Worm (Caenorhabditis elegans): ENCODE results near the gene lgc-11.

Gene lgc-11

DNA sequence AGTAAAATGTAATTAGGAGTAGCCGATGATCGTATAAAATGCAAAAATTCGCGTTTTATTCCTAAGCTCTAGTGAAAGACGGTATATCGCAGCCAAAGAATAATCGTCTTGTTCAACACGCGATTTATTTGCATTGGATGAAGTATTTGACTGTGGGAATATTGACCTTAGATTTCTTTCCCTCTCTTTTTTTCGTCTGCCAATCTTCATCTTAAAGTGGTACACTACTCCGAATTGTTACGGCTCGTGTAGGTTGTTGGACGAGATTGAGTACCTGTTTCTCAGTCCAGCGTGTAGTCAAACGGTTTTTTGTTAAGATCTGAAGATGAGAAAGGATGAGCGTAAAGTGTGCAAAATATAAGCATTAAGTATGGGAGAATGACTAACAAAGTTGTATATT is at the start of gene lgc-11:
lgc-11 (minus strand) TSS at position 101 of the 400 bp plus-strand sequence.
- no peak for TF ChIP-seq zip-8 (tag; optimal IDR thresholded peaks at IDR 0.05)
- no peak for TF ChIP-seq snpc-4 (tag; optimal IDR thresholded peaks at IDR 0.05)
- TF ChIP-seq nhr-237 (tag; optimal IDR thresholded peaks at IDR 0.05), result no peak
- no peak for TF ChIP-seq ces-1 (GFP tag; optimal IDR thresholded peaks at IDR 0.05)
- TF ChIP-seq ceh-43 (GFP tag; optimal IDR thresholded peaks at IDR 0.05), result no peak
- no peak for TF ChIP-seq nhr-76 (tag; optimal IDR thresholded peaks at IDR 0.05)
- TF ChIP-seq pha-4 (tag; optimal IDR thresholded peaks at IDR 0.05), result no peak
- no peak for TF ChIP-seq mab-5 (tag; optimal IDR thresholded peaks at IDR 0.05)
- TF ChIP-seq tbx-8 (GFP tag; optimal IDR thresholded peaks at IDR 0.05), result no peak
- no peak for TF ChIP-seq ztf-11 (tag; optimal IDR thresholded peaks at IDR 0.05)
- TF ChIP-seq drap-1 (GFP tag; optimal IDR thresholded peaks at IDR 0.05), result no peak
- TF ChIP-seq nhr-28 (tag; optimal IDR thresholded peaks at IDR 0.05), result no peak
- no peak for TF ChIP-seq elt-3 (tag; optimal IDR thresholded peaks at IDR 0.05)
- no peak for TF ChIP-seq M03D4.4 (tag; optimal IDR thresholded peaks at IDR 0.05)
- TF ChIP-seq ham-2 (GFP tag; optimal IDR thresholded peaks at IDR 0.05), result no peak

DNA sequence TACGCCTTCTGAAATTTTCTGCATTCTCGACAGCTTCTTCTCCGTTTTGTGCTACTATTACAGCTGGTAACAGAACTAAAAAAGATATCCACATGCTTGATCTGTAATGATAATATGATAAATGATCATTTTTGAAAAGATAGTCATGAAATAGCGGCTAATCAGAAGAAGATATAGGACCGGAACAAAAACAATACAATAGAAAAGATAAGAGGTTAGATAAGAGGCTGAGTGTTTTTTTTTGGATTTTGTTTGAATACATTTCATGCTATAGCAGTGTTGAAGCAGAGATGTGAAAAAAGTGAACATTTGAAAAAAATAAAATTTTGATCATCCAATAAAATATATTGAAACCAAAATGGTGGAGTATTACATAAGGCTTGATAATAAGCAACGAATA is 47.9 kb upstream of the lgc-11 start, which contains the start of gene F46C8.8:
F46C8.8 (minus strand) TSS at position 101 of the 400 bp plus-strand sequence.
- no peak for TF ChIP-seq nhr-237 (tag; optimal IDR thresholded peaks at IDR 0.05)
- no peak for TF ChIP-seq lin-32 (GFP tag; optimal IDR thresholded peaks at IDR 0.05)
- TF ChIP-seq lin-13 (tag; optimal IDR thresholded peaks at IDR 0.05), result no peak
- TF ChIP-seq elt-1 (tag; optimal IDR thresholded peaks at IDR 0.05; ENCODE audit: borderline replicate concordance, insufficient read depth), result no peak
- TF ChIP-seq nhr-2 (tag; optimal IDR thresholded peaks at IDR 0.05), result no peak
- no peak for TF ChIP-seq M03D4.4 (tag; optimal IDR thresholded peaks at IDR 0.05)
- TF ChIP-seq drap-1 (GFP tag; optimal IDR thresholded peaks at IDR 0.05), result no peak
- TF ChIP-seq ham-2 (GFP tag; optimal IDR thresholded peaks at IDR 0.05), result no peak
- no peak for TF ChIP-seq elt-3 (tag; optimal IDR thresholded peaks at IDR 0.05)
- no peak for TF ChIP-seq cnd-1 (tag; optimal IDR thresholded peaks at IDR 0.05)
- TF ChIP-seq ceh-83 (GFP tag; optimal IDR thresholded peaks at IDR 0.05), result no peak
- no peak for TF ChIP-seq sptf-1 (tag; optimal IDR thresholded peaks at IDR 0.05)
- TF ChIP-seq sem-2 (GFP tag; optimal IDR thresholded peaks at IDR 0.05), result no peak
- TF ChIP-seq unc-39 (tag; optimal IDR thresholded peaks at IDR 0.05), result no peak
- TF ChIP-seq ztf-11 (tag; optimal IDR thresholded peaks at IDR 0.05), result no peak
- no peak for TF ChIP-seq mab-5 (tag; optimal IDR thresholded peaks at IDR 0.05)
- TF ChIP-seq flh-1 (GFP tag; optimal IDR thresholded peaks at IDR 0.05), result no peak
- no peak for TF ChIP-seq tbx-8 (GFP tag; optimal IDR thresholded peaks at IDR 0.05)
- TF ChIP-seq bed-3 (GFP tag; optimal IDR thresholded peaks at IDR 0.05), result no peak
- no peak for TF ChIP-seq ceh-39 (tag; optimal IDR thresholded peaks at IDR 0.05)

DNA sequence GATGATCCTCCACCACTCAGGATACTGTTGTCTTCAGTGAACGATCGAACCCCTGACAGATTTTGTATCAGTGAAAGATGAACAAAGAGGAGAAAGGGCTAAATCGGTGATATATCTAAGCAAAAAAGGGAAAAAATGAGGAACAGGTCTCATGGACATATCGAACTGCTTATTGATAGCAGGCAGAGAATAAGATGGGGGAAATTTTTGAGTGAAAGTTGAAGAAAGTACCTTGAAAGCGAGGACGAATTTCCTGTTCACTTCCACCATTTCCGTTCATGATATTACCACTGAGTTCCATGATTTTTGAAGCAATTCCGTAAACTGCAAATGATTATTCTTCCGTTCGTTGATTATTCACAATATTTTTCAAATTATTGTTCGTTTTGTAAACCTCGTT is 46.9 kb upstream of the lgc-11 start:
- no peak for TF ChIP-seq sptf-1 (tag; optimal IDR thresholded peaks at IDR 0.05)
- no peak for TF ChIP-seq zip-8 (tag; optimal IDR thresholded peaks at IDR 0.05)
- no peak for TF ChIP-seq mab-5 (tag; optimal IDR thresholded peaks at IDR 0.05)
- TF ChIP-seq nhr-237 (tag; optimal IDR thresholded peaks at IDR 0.05), result no peak
- no peak for TF ChIP-seq cnd-1 (tag; optimal IDR thresholded peaks at IDR 0.05)
- TF ChIP-seq ztf-11 (tag; optimal IDR thresholded peaks at IDR 0.05), result no peak
- TF ChIP-seq ham-2 (GFP tag; optimal IDR thresholded peaks at IDR 0.05), result no peak
- no peak for TF ChIP-seq nhr-76 (tag; optimal IDR thresholded peaks at IDR 0.05)
- no peak for TF ChIP-seq ces-1 (GFP tag; optimal IDR thresholded peaks at IDR 0.05)
- no peak for TF ChIP-seq mep-1 (tag; optimal IDR thresholded peaks at IDR 0.05)
- no peak for TF ChIP-seq ceh-83 (GFP tag; optimal IDR thresholded peaks at IDR 0.05)
- no peak for TF ChIP-seq ceh-43 (GFP tag; optimal IDR thresholded peaks at IDR 0.05)
- no peak for TF ChIP-seq bed-3 (GFP tag; optimal IDR thresholded peaks at IDR 0.05)
- TF ChIP-seq M03D4.4 (tag; optimal IDR thresholded peaks at IDR 0.05), result no peak
- TF ChIP-seq hlh-1 (tag; optimal IDR thresholded peaks at IDR 0.05), result no peak
- no peak for TF ChIP-seq nhr-2 (tag; optimal IDR thresholded peaks at IDR 0.05)
- no peak for TF ChIP-seq sem-2 (GFP tag; optimal IDR thresholded peaks at IDR 0.05)
- TF ChIP-seq unc-62 (GFP tag; optimal IDR thresholded peaks at IDR 0.05), result no peak

DNA sequence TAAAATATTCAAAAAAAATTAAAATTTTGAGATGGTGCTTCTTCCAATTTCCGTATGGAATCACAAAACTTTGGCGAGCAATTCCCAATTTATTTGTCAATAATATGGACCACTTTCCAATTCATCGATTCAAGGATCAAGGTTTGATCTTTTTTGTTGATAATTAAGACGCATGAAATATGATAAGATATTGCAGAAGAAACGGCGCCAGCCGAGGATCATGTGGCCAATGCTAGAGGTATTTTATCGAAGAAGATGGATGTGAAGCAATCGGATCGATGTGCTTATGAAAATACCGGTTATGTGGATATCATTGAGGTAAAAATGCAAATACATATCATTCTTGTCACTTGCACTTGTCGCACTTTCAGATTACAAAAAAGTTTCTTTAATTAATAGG is 44.0 kb upstream of the lgc-11 start:
- no peak for TF ChIP-seq ceh-83 (GFP tag; optimal IDR thresholded peaks at IDR 0.05)
- no peak for TF ChIP-seq sem-2 (GFP tag; optimal IDR thresholded peaks at IDR 0.05)
- TF ChIP-seq M03D4.4 (tag; optimal IDR thresholded peaks at IDR 0.05), result no peak
- TF ChIP-seq ham-2 (GFP tag; optimal IDR thresholded peaks at IDR 0.05), result no peak
- TF ChIP-seq unc-120 (tag; optimal IDR thresholded peaks at IDR 0.05; ENCODE audit: poor library complexity, severe bottlenecking), result no peak
- TF ChIP-seq drap-1 (GFP tag; optimal IDR thresholded peaks at IDR 0.05), result no peak
- TF ChIP-seq ztf-11 (tag; optimal IDR thresholded peaks at IDR 0.05), result no peak
- no peak for TF ChIP-seq lsy-2 (tag; optimal IDR thresholded peaks at IDR 0.05)
- TF ChIP-seq pha-4 (tag; optimal IDR thresholded peaks at IDR 0.05), result no peak
